Fruit fly (Drosophila melanogaster) whole organism: Measurements from ENCODE around the gene CecB.

Experiments
- CG8478 ChIP-seq: fragments of >200 bp; optimal IDR thresholded peaks from 2 replicates; lab custom pipeline; 2018; ENCODE audit warnings: inconsistent platforms
- Dll ChIP-seq: fragments of >200 bp; optimal IDR thresholded peaks from 2 replicates; lab custom pipeline; 2017
- EcR ChIP-seq, 2 experiments: fragments of >200 bp; optimal IDR thresholded peaks; 2 replicates each; lab custom pipeline; 2017; ENCODE audit warnings: missing biosample characterization in 2 of 2, missing genetic modification characterization in 2 of 2, missing genetic modification reagents in 2 of 2
- pan ChIP-seq: fragments of >200 bp; optimal IDR thresholded peaks from 2 replicates; lab custom pipeline; 2017
- psq ChIP-seq: fragments of >200 bp; optimal IDR thresholded peaks from 2 replicates; lab custom pipeline; 2017

dm6 chr3R:30203104-30203986 is 10.3 kb downstream of the CecB start:
- TF ChIP-seq CG8478 (lab: Kevin White, UChicago) (no peak), psq (no peak), Dll (lab: Kevin White, UChicago) (no peak), pan (lab: Kevin White, UChicago) (no peak), EcR (GFP tag; optimal IDR thresholded peaks at IDR 0.05; lab: Kevin White, UChicago) (no peak)
